Worm (Caenorhabditis elegans) whole organism, midembryonic: ENCODE measurements around the gene C35B1.9.

ENCODE experiments used
- T22C8.4 ChIP-seq: fragments of 200-800 bp; sonication (Bioruptor generic); IDR thresholded peaks from 2 replicates; pipeline ENCODE4 v1.3.6; 2022; ENCODE audit warnings: missing genetic modification characterization, missing compliant biosample characterization
- cog-1 ChIP-seq: sonication (generic microtip); optimal IDR thresholded peaks from 2 replicates; lab custom pipeline; 2016; ENCODE audit warnings: missing genetic modification characterization, missing compliant biosample characterization
- flt-1 ChIP-seq: fragments of 200-800 bp; sonication (Bioruptor generic); IDR thresholded peaks from 2 replicates; pipeline ENCODE4 v1.3.6; 2022; ENCODE audit warnings: missing genetic modification characterization, missing compliant biosample characterization
- klf-2 ChIP-seq: fragments of 200-800 bp; sonication (Bioruptor generic); conservative IDR thresholded peaks from 2 replicates; pipeline ENCODE4 v1.3.6; 2022; ENCODE audit warnings: missing genetic modification reagents, missing genetic modification characterization, missing compliant biosample characterization
- med-1 ChIP-seq: sonication (generic microtip); optimal IDR thresholded peaks from 2 replicates; lab custom pipeline; 2017; ENCODE audit warnings: missing genetic modification characterization, mild to moderate bottlenecking, missing compliant biosample characterization, antibody characterized with exemption, missing genetic modification reagents; ENCODE audit not compliant: insufficient read depth
- ref-1 ChIP-seq: fragments of 200-800 bp; sonication (Bioruptor generic); conservative IDR thresholded peaks from 2 replicates; pipeline ENCODE4 v1.3.6; 2022; ENCODE audit warnings: missing genetic modification reagents, missing genetic modification characterization, missing compliant biosample characterization
- tab-1 ChIP-seq: fragments of 200-800 bp; sonication (Bioruptor generic); IDR thresholded peaks from 2 replicates; pipeline ENCODE4 v1.3.6; 2022; ENCODE audit warnings: missing genetic modification characterization, missing compliant biosample characterization
- ztf-23 ChIP-seq: fragments of 200-800 bp; sonication (Bioruptor generic); IDR thresholded peaks from 2 replicates; pipeline ENCODE4 v1.3.6; 2022; ENCODE audit warnings: missing genetic modification reagents, missing genetic modification characterization, missing compliant biosample characterization
- ztf-29 ChIP-seq: fragments of 200-800 bp; sonication (Bioruptor generic); IDR thresholded peaks from 2 replicates; pipeline ENCODE4 v1.3.6; 2022; ENCODE audit warnings: missing genetic modification reagents, missing genetic modification characterization, missing compliant biosample characterization

The C35B1.9 gene

DNA sequence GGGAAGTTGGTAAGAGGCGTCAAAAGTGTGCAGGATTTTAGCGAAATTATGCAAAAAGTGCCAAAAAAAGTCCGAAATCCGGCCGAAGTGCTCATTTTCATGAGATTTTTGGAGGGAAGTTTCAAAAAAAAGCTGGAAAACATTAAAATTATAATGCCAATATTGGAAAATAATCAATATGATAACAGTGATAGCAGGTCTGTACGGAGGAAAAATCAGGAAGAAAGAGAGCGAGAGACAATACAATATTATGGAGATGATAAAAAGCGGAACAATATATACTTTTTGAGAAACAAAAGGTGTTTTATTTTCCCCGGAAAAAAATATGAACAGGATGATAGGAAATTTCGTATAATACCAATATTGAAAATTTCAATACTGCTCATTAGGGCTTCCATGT is 27.3 kb downstream of the C35B1.9 start:
- TF ChIP-seq tab-1 (GFP tag; lab: Robert Waterston, UW) (no peak), klf-2 (GFP tag; lab: Robert Waterston, UW) (no peak), med-1 (GFP tag; lab: Kevin White, UChicago) (no peak), T22C8.4 (GFP tag; lab: Robert Waterston, UW) (no peak), ztf-23 (GFP tag; lab: Robert Waterston, UW) (no peak), ztf-29 (GFP tag; lab: Robert Waterston, UW) (no peak), ref-1 (GFP tag; lab: Robert Waterston, UW) (no peak), flt-1 (GFP tag; lab: Robert Waterston, UW) (no peak), cog-1 (tag; lab: Kevin White, UChicago) (no peak)

- TF ChIP-seq tab-1 (GFP tag; lab: Robert Waterston, UW) (no peak), flt-1 (GFP tag; lab: Robert Waterston, UW) (0 out of 2 replicates have a peak, but pooled peaks have one; percentile 25)
These were observed 28.5 kb downstream of the C35B1.9 start for ce11 chrIV:4052274-4052673.

ce11 chrIV:4051539-4051938 is 29.2 kb downstream of the C35B1.9 start, which contains the start of gene wrt-5:
TSS of gene wrt-5 (minus strand) at chrIV:4051639.
- TF ChIP-seq med-1 (GFP tag; lab: Kevin White, UChicago) = no peak
- TF ChIP-seq ztf-23 (GFP tag; lab: Robert Waterston, UW) = no peak
- TF ChIP-seq ref-1 (GFP tag; lab: Robert Waterston, UW) = no peak
- no peak for TF ChIP-seq tab-1 (GFP tag; lab: Robert Waterston, UW)
- no peak for TF ChIP-seq flt-1 (GFP tag; lab: Robert Waterston, UW)
- no peak for TF ChIP-seq T22C8.4 (GFP tag; lab: Robert Waterston, UW)
- TF ChIP-seq ztf-29 (GFP tag; lab: Robert Waterston, UW) = no peak
- TF ChIP-seq klf-2 (GFP tag; lab: Robert Waterston, UW) = no peak

ce11 chrIV:4049398-4049998 is 31.2 kb downstream of the C35B1.9 start, which contains the start of gene pcn-1:
TSS of gene pcn-1 (minus strand) at chrIV:4049448.
- TF ChIP-seq flt-1 (GFP tag; lab: Robert Waterston, UW) (peak; percentile 72; the same call in 1 of the 2 replicates), med-1 (GFP tag; lab: Kevin White, UChicago) (no peak), ztf-23 (GFP tag; lab: Robert Waterston, UW) (0 out of 2 replicates have a peak, but pooled peaks have one; percentile 31), cog-1 (tag; lab: Kevin White, UChicago) (peak; percentile 52)

DNA sequence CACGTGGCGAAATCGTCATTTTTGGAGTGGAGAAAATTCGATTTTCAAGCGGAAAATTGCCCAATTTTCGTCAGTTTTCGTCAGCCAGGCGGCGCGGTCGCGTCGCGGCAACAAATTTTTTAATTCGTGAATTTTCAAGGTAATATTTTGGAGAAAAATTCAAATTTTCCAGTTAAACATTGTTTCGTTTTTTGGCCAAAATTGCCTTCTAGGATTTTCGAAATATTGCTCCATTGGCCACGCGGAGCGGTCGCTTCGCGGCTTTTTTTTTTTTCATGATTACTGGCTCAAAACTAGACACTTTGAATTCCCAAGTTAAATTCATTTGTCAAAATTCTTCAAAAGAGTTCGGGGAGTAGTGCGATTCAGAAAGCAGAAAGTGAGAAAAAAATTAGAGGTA is 33.1 kb downstream of the C35B1.9 start:
- TF ChIP-seq med-1 (GFP tag; lab: Kevin White, UChicago) (no peak), cog-1 (tag; lab: Kevin White, UChicago) (no peak), ztf-23 (GFP tag; lab: Robert Waterston, UW) (no peak), ztf-29 (GFP tag; lab: Robert Waterston, UW) (no peak), klf-2 (GFP tag; lab: Robert Waterston, UW) (no peak), tab-1 (GFP tag; lab: Robert Waterston, UW) (no peak), T22C8.4 (GFP tag; lab: Robert Waterston, UW) (no peak), ref-1 (GFP tag; lab: Robert Waterston, UW) (no peak), flt-1 (GFP tag; lab: Robert Waterston, UW) (no peak)

ce11 chrIV:4042274-4042673 is 38.5 kb downstream of the C35B1.9 start, which contains the start of gene cdc-73:
TSS of gene cdc-73 (plus strand) at chrIV:4042575.
- peak; percentile 60; the same call in 1 of the 2 replicates for TF ChIP-seq ztf-23 (GFP tag; lab: Robert Waterston, UW)
- TF ChIP-seq med-1 (GFP tag; lab: Kevin White, UChicago) = no peak
- no peak for TF ChIP-seq tab-1 (GFP tag; lab: Robert Waterston, UW)

DNA sequence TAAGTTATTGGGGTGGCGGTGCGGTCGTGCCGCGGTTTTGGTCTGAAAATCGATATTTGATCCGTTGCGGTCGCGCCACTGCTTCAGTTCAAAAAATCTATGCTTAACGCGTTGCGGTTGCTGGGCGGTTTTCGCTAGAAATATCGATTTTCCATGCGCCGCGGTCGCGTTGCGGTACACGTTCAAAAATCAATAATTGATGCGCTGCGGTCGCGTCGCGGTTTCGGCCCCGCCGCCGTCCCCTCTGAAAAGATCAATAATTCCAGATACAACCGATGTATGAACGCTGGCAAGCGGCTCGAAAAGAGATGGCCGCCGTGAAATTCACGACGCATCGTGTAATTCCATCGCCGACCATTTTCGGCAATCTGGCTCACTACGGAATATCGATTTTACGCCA is 39.7 kb downstream of the C35B1.9 start:
- TF ChIP-seq med-1 (GFP tag; lab: Kevin White, UChicago) = no peak
- TF ChIP-seq tab-1 (GFP tag; lab: Robert Waterston, UW) = no peak
- TF ChIP-seq ref-1 (GFP tag; lab: Robert Waterston, UW) = no peak
- TF ChIP-seq cog-1 (tag; lab: Kevin White, UChicago) = no peak
- no peak for TF ChIP-seq klf-2 (GFP tag; lab: Robert Waterston, UW)
- TF ChIP-seq flt-1 (GFP tag; lab: Robert Waterston, UW) = no peak
- TF ChIP-seq ztf-29 (GFP tag; lab: Robert Waterston, UW) = no peak
- no peak for TF ChIP-seq T22C8.4 (GFP tag; lab: Robert Waterston, UW)
- TF ChIP-seq ztf-23 (GFP tag; lab: Robert Waterston, UW) = no peak

ce11 chrIV:4039984-4040383 is 40.8 kb downstream of the C35B1.9 start, which contains the start of gene F35F11.2:
TSS of gene F35F11.2 (plus strand) at chrIV:4040284.
- TF ChIP-seq cog-1 (tag; lab: Kevin White, UChicago) (no peak), flt-1 (GFP tag; lab: Robert Waterston, UW) (no peak), tab-1 (GFP tag; lab: Robert Waterston, UW) (no peak), T22C8.4 (GFP tag; lab: Robert Waterston, UW) (no peak), ztf-29 (GFP tag; lab: Robert Waterston, UW) (no peak), klf-2 (GFP tag; lab: Robert Waterston, UW) (no peak), ztf-23 (GFP tag; lab: Robert Waterston, UW) (no peak), ref-1 (GFP tag; lab: Robert Waterston, UW) (no peak), med-1 (GFP tag; lab: Kevin White, UChicago) (no peak)

DNA sequence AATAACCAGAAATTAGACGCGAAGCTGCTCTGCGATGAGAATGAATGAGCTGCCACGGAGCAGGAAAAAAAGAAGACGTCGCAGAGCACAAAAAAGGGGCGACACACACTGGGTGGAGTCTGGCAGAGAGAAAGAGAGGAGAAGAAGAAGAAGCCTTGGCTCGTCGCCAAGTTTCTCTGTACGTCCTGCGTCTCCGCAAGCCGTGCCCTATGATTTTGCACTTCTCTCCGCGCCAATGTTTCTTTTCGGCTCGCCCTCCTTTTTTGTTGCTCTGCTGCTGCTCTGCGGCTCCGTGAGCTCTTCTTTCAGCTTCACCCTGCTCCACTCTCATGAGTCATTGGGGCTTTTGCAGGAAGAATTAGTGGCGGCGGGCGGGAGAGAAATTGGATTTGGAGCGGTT is 45.9 kb downstream of the C35B1.9 start, which contains the start of gene hlh-30:
Gene hlh-30, minus strand, starts transcription at position 69 of the 400 bp plus-strand sequence.
- 0 out of 2 replicates have a peak, but pooled peaks have one; percentile 16 for TF ChIP-seq flt-1 (GFP tag; lab: Robert Waterston, UW)
- TF ChIP-seq cog-1 (tag; lab: Kevin White, UChicago) = no peak
- no peak for TF ChIP-seq med-1 (GFP tag; lab: Kevin White, UChicago)
- TF ChIP-seq tab-1 (GFP tag; lab: Robert Waterston, UW) = no peak
